Worm (Caenorhabditis elegans) whole organism, young adult: ENCODE results near the gene polq-1.

Source experiments
- B0019.2 ChIP-seq: fragments of 200-800 bp; sonication (Bioruptor generic); conservative IDR thresholded peaks from 2 replicates; pipeline ENCODE4 v1.3.6; 2022; ENCODE audit warnings: missing genetic modification reagents, missing genetic modification characterization, missing compliant biosample characterization
- B0336.3 ChIP-seq: fragments of 200-800 bp; sonication (Bioruptor generic); IDR thresholded peaks from 2 replicates; pipeline ENCODE4 v1.3.6; 2022; ENCODE audit warnings: missing genetic modification characterization, missing compliant biosample characterization
- C17E4.6 ChIP-seq: fragments of 200-800 bp; sonication (Bioruptor generic); IDR thresholded peaks from 2 replicates; pipeline ENCODE4 v1.3.6; 2022; ENCODE audit warnings: missing genetic modification reagents, missing genetic modification characterization, missing compliant biosample characterization
- F10E7.11 ChIP-seq: sonication (generic microtip); optimal IDR thresholded peaks from 2 replicates; lab custom pipeline; 2017; ENCODE audit warnings: mild to moderate bottlenecking, missing genetic modification characterization, moderate library complexity, missing compliant biosample characterization
- F22D6.2 ChIP-seq: sonication (generic microtip); optimal IDR thresholded peaks from 2 replicates; lab custom pipeline; 2016; ENCODE audit warnings: mild to moderate bottlenecking, missing genetic modification characterization, missing compliant biosample characterization
- F23B12.7 ChIP-seq: sonication (generic microtip); optimal IDR thresholded peaks from 2 replicates; lab custom pipeline; 2017; ENCODE audit warnings: missing genetic modification characterization, mild to moderate bottlenecking, missing compliant biosample characterization, antibody characterized with exemption, moderate library complexity; ENCODE audit not compliant: insufficient read depth
- F39B2.1 ChIP-seq: fragments of 200-800 bp; sonication (Bioruptor generic); IDR thresholded peaks from 2 replicates; pipeline ENCODE4 v1.3.6; 2022; ENCODE audit warnings: missing genetic modification reagents, missing genetic modification characterization, missing compliant biosample characterization
- F49E8.2 ChIP-seq: sonication (generic microtip); optimal IDR thresholded peaks from 3 replicates; lab custom pipeline; 2017; ENCODE audit warnings: missing genetic modification characterization, mild to moderate bottlenecking, missing compliant biosample characterization, antibody characterized with exemption, moderate library complexity; ENCODE audit not compliant: insufficient read depth
- F55B11.4 ChIP-seq: sonication (generic microtip); optimal IDR thresholded peaks from 2 replicates; lab custom pipeline; 2016; ENCODE audit warnings: missing compliant biosample characterization, missing genetic modification characterization, borderline replicate concordance; ENCODE audit not compliant: insufficient read depth
- F57A8.1 ChIP-seq: fragments of 200-800 bp; sonication (Bioruptor generic); optimal IDR thresholded peaks from 2 replicates; lab custom pipeline; 2018; ENCODE audit warnings: mild to moderate bottlenecking, missing genetic modification characterization, moderate library complexity, missing compliant biosample characterization
- F57C9.4 ChIP-seq: sonication (generic microtip); optimal IDR thresholded peaks from 2 replicates; lab custom pipeline; 2017; ENCODE audit warnings: mild to moderate bottlenecking, missing genetic modification characterization, missing compliant biosample characterization
- Y53G8AR.9 ChIP-seq: fragments of 200-800 bp; sonication (Bioruptor generic); conservative IDR thresholded peaks from 2 replicates; pipeline ENCODE4 v1.3.6; 2022; ENCODE audit warnings: missing genetic modification reagents, missing genetic modification characterization, missing compliant biosample characterization
- Y95B8A.8 ChIP-seq: fragments of 200-800 bp; sonication (Bioruptor generic); IDR thresholded peaks from 2 replicates; pipeline ENCODE4 v1.3.6; 2022; ENCODE audit warnings: missing genetic modification reagents, missing genetic modification characterization, missing compliant biosample characterization
- ZK185.1 ChIP-seq: sonication (generic microtip); optimal IDR thresholded peaks from 2 replicates; lab custom pipeline; 2016; ENCODE audit warnings: mild to moderate bottlenecking, missing genetic modification characterization, missing compliant biosample characterization; ENCODE audit not compliant: poor library complexity, severe bottlenecking
- attf-3 ChIP-seq: fragments of 200-800 bp; sonication (Bioruptor generic); conservative IDR thresholded peaks from 2 replicates; pipeline ENCODE4 v1.3.6; 2022; ENCODE audit warnings: missing genetic modification reagents, missing genetic modification characterization, missing compliant biosample characterization
- attf-5 ChIP-seq: fragments of 200-800 bp; sonication (Bioruptor generic); optimal IDR thresholded peaks from 2 replicates; lab custom pipeline; 2018; ENCODE audit warnings: mild to moderate bottlenecking, missing genetic modification characterization, missing compliant biosample characterization
- bed-2 ChIP-seq: fragments of 200-800 bp; sonication (Bioruptor generic); IDR thresholded peaks from 2 replicates; pipeline ENCODE4 v1.3.6; 2022; ENCODE audit warnings: missing genetic modification reagents, missing genetic modification characterization, missing compliant biosample characterization
- cebp-1 ChIP-seq, 2 experiments: fragments of 200-800 bp in 1 of 2; sonication (Bioruptor generic) in 1 of 2; sonication (generic microtip) in 1 of 2; IDR thresholded peaks in 1 of 2; optimal IDR thresholded peaks in 1 of 2; 2 replicates each; pipeline versions ENCODE4 v1.3.6 to Lab custom; 2017 to 2022; ENCODE audit warnings: missing compliant biosample characterization in 2 of 2, missing genetic modification characterization in 2 of 2, mild to moderate bottlenecking in 1 of 2, missing genetic modification reagents in 1 of 2, moderate library complexity in 1 of 2
- die-1 ChIP-seq: sonication (generic microtip); optimal IDR thresholded peaks from 2 replicates; lab custom pipeline; 2016; ENCODE audit warnings: missing genotype, mild to moderate bottlenecking, missing genetic modification characterization, missing compliant biosample characterization
- egrh-3 ChIP-seq: fragments of 200-800 bp; sonication (Bioruptor generic); IDR thresholded peaks from 2 replicates; pipeline ENCODE4 v1.3.6; 2022; ENCODE audit warnings: missing genetic modification reagents, missing genetic modification characterization, missing compliant biosample characterization
- ets-4 ChIP-seq: fragments of 200-800 bp; sonication (Bioruptor generic); optimal IDR thresholded peaks from 2 replicates; lab custom pipeline; 2018; ENCODE audit warnings: mild to moderate bottlenecking, missing genetic modification characterization, missing compliant biosample characterization
- hlh-12 ChIP-seq: sonication (generic microtip); optimal IDR thresholded peaks from 2 replicates; lab custom pipeline; 2016; ENCODE audit warnings: missing genetic modification characterization, missing compliant biosample characterization
- hmg-1.2 ChIP-seq: fragments of 200-800 bp; sonication (Bioruptor generic); IDR thresholded peaks from 2 replicates; pipeline ENCODE4 v1.3.6; 2022; ENCODE audit warnings: missing genetic modification reagents, missing genetic modification characterization, missing compliant biosample characterization
- hmg-20 ChIP-seq: fragments of 200-800 bp; sonication (Bioruptor generic); IDR thresholded peaks from 2 replicates; pipeline ENCODE4 v1.3.6; 2022; ENCODE audit warnings: missing genetic modification reagents, missing genetic modification characterization, missing compliant biosample characterization
- let-526 ChIP-seq: fragments of 200-800 bp; sonication (Bioruptor generic); IDR thresholded peaks from 2 replicates; pipeline ENCODE4 v1.3.6; 2022; ENCODE audit warnings: missing genetic modification reagents, missing genetic modification characterization, missing compliant biosample characterization
- let-607 ChIP-seq, 2 experiments: fragments of 200-800 bp in 1 of 2; sonication (Bioruptor generic) in 1 of 2; sonication (generic microtip) in 1 of 2; optimal IDR thresholded peaks; 2 replicates each; lab custom pipeline; 2016 to 2018; ENCODE audit warnings: mild to moderate bottlenecking in 2 of 2, missing compliant biosample characterization in 2 of 2, missing genetic modification characterization in 2 of 2, moderate library complexity in 2 of 2, missing genotype in 1 of 2
- lin-40 ChIP-seq: sonication (generic microtip); optimal IDR thresholded peaks from 2 replicates; lab custom pipeline; 2016; ENCODE audit warnings: missing genetic modification characterization, mild to moderate bottlenecking, missing compliant biosample characterization, missing genotype, missing genetic modification reagents
- mcd-1 ChIP-seq: fragments of 200-800 bp; sonication (Bioruptor generic); IDR thresholded peaks from 2 replicates; pipeline ENCODE4 v1.3.6; 2022; ENCODE audit warnings: missing genetic modification reagents, missing genetic modification characterization, missing compliant biosample characterization
- nhr-179 ChIP-seq: sonication (generic microtip); optimal IDR thresholded peaks from 2 replicates; lab custom pipeline; 2016; ENCODE audit warnings: mild to moderate bottlenecking, missing genetic modification characterization, missing compliant biosample characterization
- nhr-80 ChIP-seq: sonication (generic microtip); optimal IDR thresholded peaks from 2 replicates; lab custom pipeline; 2016; ENCODE audit warnings: missing genetic modification characterization, missing compliant biosample characterization
- rcor-1 ChIP-seq: fragments of 200-800 bp; sonication (Bioruptor generic); IDR thresholded peaks from 2 replicates; pipeline ENCODE4 v1.3.6; 2022; ENCODE audit warnings: missing genetic modification reagents, missing genetic modification characterization, missing compliant biosample characterization
- rec-8 ChIP-seq, 2 experiments: sonication (generic microtip); optimal IDR thresholded peaks; 2 replicates each; lab custom pipeline; 2016; ENCODE audit warnings: mild to moderate bottlenecking in 2 of 2, missing genetic modification characterization in 2 of 2, missing genetic modification reagents in 2 of 2, missing genotype in 2 of 2, missing biosample characterization in 1 of 2, missing compliant biosample characterization in 1 of 2, moderate library complexity in 1 of 2
- snpc-1.1 ChIP-seq: sonication (generic microtip); optimal IDR thresholded peaks from 2 replicates; lab custom pipeline; 2017; ENCODE audit warnings: missing genetic modification characterization, mild to moderate bottlenecking, missing compliant biosample characterization, antibody characterized with exemption, moderate library complexity, missing genotype, missing genetic modification reagents; ENCODE audit not compliant: insufficient read depth
- snpc-3.4 ChIP-seq: sonication (generic microtip); optimal IDR thresholded peaks from 2 replicates; lab custom pipeline; 2017; ENCODE audit warnings: missing genetic modification characterization, mild to moderate bottlenecking, missing compliant biosample characterization, antibody characterized with exemption, moderate library complexity, missing genotype, missing genetic modification reagents
- snpc-4 ChIP-seq, 5 experiments: fragments of 150-350 bp in 1 of 5; sonication (generic microtip) in 4 of 5; optimal IDR thresholded peaks; 2 replicates each; lab custom pipeline; 2014 to 2018; ENCODE audit warnings: missing genetic modification characterization in 5 of 5, missing biosample characterization in 3 of 5, antibody characterized with exemption in 2 of 5, mild to moderate bottlenecking in 2 of 5, missing compliant biosample characterization in 2 of 5, missing genotype in 2 of 5, moderate library complexity in 2 of 5, missing genetic modification reagents in 1 of 5
- somi-1 ChIP-seq: fragments of 200-800 bp; sonication (Bioruptor generic); optimal IDR thresholded peaks from 2 replicates; lab custom pipeline; 2018; ENCODE audit warnings: mild to moderate bottlenecking, missing genetic modification characterization, missing compliant biosample characterization
- tbp1 ChIP-seq: fragments of 200-800 bp; sonication (Bioruptor generic); optimal IDR thresholded peaks from 2 replicates; lab custom pipeline; 2018; ENCODE audit warnings: mild to moderate bottlenecking, missing genetic modification characterization, missing compliant biosample characterization
- unc-62 ChIP-seq: fragments of 150-350 bp; optimal IDR thresholded peaks from 2 replicates; lab custom pipeline; 2014; ENCODE audit warnings: missing biosample characterization, missing genetic modification reagents, missing genetic modification characterization
- zfh-2 ChIP-seq: fragments of 200-800 bp; sonication (Bioruptor generic); conservative IDR thresholded peaks from 2 replicates; pipeline ENCODE4 v1.3.6; 2022; ENCODE audit warnings: missing genetic modification reagents, missing genetic modification characterization, missing compliant biosample characterization
- ztf-22 ChIP-seq: fragments of 200-800 bp; sonication (Bioruptor generic); optimal IDR thresholded peaks from 2 replicates; lab custom pipeline; 2018; ENCODE audit warnings: mild to moderate bottlenecking, missing genetic modification characterization, moderate library complexity, missing compliant biosample characterization
- ztf-3 ChIP-seq: fragments of 200-800 bp; sonication (Bioruptor generic); optimal IDR thresholded peaks from 2 replicates; lab custom pipeline; 2018; ENCODE audit warnings: mild to moderate bottlenecking, missing genetic modification characterization, missing compliant biosample characterization

The polq-1 gene

DNA sequence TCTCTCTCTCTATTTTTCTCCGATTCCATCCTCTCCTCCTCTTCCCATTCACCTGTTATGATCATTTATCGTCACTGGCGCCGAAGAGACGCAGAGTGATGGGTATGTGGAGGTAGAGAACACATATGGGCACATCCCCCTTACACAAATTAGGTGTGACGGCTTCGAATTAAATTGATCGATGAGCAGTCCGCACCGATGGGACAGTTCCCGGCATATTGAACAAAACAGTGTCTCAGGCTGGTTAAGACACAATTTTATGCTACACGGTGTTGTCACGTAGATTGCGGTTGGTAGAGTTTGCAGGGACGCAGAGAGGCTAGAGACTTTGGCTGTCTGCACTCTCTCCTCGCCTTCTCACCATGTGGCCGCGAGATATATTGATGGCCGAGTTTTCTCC is 11.8 kb upstream of the polq-1 start, which contains the start of gene R12B2.7:
R12B2.7 (plus strand) TSS at position 247 of the 400 bp plus-strand sequence.
- TF ChIP-seq zfh-2 (GFP tag; lab: Robert Waterston, UW) (peak; percentile 23; the same call in 1 of the 2 replicates), nhr-179 (tag; lab: Kevin White, UChicago) (no peak), ztf-22 (peak; percentile 25), egrh-3 (GFP tag; lab: Robert Waterston, UW) (no peak), nhr-80 (peak; percentile 31)
- TF ChIP-seq, all 124 proteins: peak for 3

DNA sequence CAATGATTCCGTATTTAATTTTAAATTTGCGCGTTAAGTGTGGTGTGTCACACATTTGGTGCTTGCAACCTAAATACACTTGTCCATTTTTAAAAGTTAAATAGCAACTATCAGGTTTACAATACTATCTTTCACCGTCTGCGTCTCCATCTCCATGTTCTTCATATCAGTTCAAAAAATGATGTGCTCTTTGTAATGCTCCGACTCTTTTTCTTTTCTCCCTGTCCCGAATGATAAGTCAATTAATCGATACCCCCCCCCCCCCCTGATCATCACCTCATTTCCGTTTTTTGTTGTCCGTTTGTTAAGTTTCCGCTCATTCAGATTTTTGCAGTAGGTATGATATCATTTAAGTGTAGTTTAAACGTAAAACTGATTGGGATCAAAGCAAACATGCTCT is 11.1 kb upstream of the polq-1 start:
- TF ChIP-seq F57A8.1 (GFP tag; lab: Kevin White, UChicago) (no peak), Y53G8AR.9 (GFP tag; lab: Robert Waterston, UW) (no peak), snpc-1.1 (tag; lab: Kevin White, UChicago) (no peak), snpc-4 (GFP tag; optimal IDR thresholded peaks at IDR 0.05; lab: Kevin White, UChicago) (no peak), snpc-4 (tag; optimal IDR thresholded peaks at IDR 0.05; lab: Kevin White, UChicago) (no peak), nhr-80 (no peak), Y95B8A.8 (GFP tag; lab: Robert Waterston, UW) (no peak), B0336.3 (no peak), rcor-1 (GFP tag; lab: Robert Waterston, UW) (no peak), ztf-22 (no peak), F22D6.2 (tag; lab: Kevin White, UChicago) (no peak), F49E8.2 (no peak), mcd-1 (GFP tag; lab: Robert Waterston, UW) (no peak), hmg-1.2 (0 out of 2 replicates have a peak, but pooled peaks have one; percentile 17), zfh-2 (GFP tag; lab: Robert Waterston, UW) (no peak), F55B11.4 (no peak), F10E7.11 (tag; lab: Kevin White, UChicago) (no peak), die-1 (tag; lab: Kevin White, UChicago) (no peak), F57C9.4 (no peak), bed-2 (GFP tag; lab: Robert Waterston, UW) (no peak), egrh-3 (GFP tag; lab: Robert Waterston, UW) (peak; percentile 47; the same call in 1 of the 2 replicates), cebp-1 (GFP tag; IDR thresholded peaks at IDR 0.05; lab: Robert Waterston, UW) (no peak), cebp-1 (tag; optimal IDR thresholded peaks at IDR 0.05; lab: Kevin White, UChicago) (peak; percentile 34)

DNA sequence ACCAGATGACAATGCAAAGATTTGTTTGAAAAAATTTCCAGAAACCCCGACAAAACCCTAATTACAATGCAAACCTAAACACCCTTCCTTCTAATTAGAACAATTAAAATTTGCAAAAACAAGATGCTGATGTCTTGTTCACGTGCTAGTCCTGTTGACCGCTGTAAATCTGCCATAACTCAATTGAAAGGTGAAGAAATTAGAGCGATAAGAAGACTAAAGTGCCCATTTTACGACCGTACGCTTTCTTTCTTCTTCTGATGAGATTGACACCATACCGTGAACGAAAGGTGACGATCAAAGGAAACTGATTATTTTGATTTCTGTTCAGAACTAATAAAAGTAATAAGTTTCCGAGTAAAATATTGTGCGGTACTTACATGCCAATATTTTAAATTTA is 10.5 kb upstream of the polq-1 start:
- TF ChIP-seq ztf-3 (GFP tag; lab: Kevin White, UChicago): no peak
- TF ChIP-seq ets-4: no peak
- no peak for TF ChIP-seq B0019.2 (GFP tag; lab: Robert Waterston, UW)
- no peak for TF ChIP-seq snpc-4 (GFP tag; optimal IDR thresholded peaks at IDR 0.05; lab: Kevin White, UChicago)
- TF ChIP-seq snpc-4 (tag; optimal IDR thresholded peaks at IDR 0.05; lab: Kevin White, UChicago): no peak
- no peak for TF ChIP-seq attf-3 (GFP tag; lab: Robert Waterston, UW)
- TF ChIP-seq F10E7.11 (tag; lab: Kevin White, UChicago): no peak
- TF ChIP-seq F39B2.1 (GFP tag; lab: Robert Waterston, UW): no peak
- TF ChIP-seq let-607 (tag; optimal IDR thresholded peaks at IDR 0.05; lab: Kevin White, UChicago): peak in 1 of 2 experiments; percentile 21
- TF ChIP-seq hlh-12 (tag; lab: Kevin White, UChicago): no peak
- no peak for TF ChIP-seq nhr-179 (tag; lab: Kevin White, UChicago)
- TF ChIP-seq C17E4.6 (GFP tag; lab: Robert Waterston, UW): no peak
- TF ChIP-seq nhr-80: peak; percentile 55
- TF ChIP-seq F22D6.2 (tag; lab: Kevin White, UChicago): no peak
- TF ChIP-seq ZK185.1: no peak
- TF ChIP-seq attf-5 (GFP tag; lab: Kevin White, UChicago): no peak
- peak; percentile 6 for TF ChIP-seq unc-62 (GFP tag; lab: Kevin White, UChicago)
- no peak for TF ChIP-seq let-526 (GFP tag; lab: Robert Waterston, UW)
- TF ChIP-seq B0336.3: no peak
- no peak for TF ChIP-seq rec-8 (tag; optimal IDR thresholded peaks at IDR 0.05; lab: Kevin White, UChicago)
- TF ChIP-seq somi-1: no peak
- no peak for TF ChIP-seq snpc-3.4 (tag; lab: Kevin White, UChicago)
- no peak for TF ChIP-seq F23B12.7 (tag; lab: Kevin White, UChicago)
- TF ChIP-seq lin-40: no peak
- no peak for TF ChIP-seq hmg-20
- peak; percentile 19 for TF ChIP-seq tbp1 (GFP tag; lab: Kevin White, UChicago)
- TF ChIP-seq Y95B8A.8 (GFP tag; lab: Robert Waterston, UW): no peak
- TF ChIP-seq F55B11.4: no peak
